Worm (Caenorhabditis elegans) whole organism, L1 larva: ENCODE measurements around the gene mlt-11.

ENCODE experiments used
- C04F5.9 ChIP-seq: sonication (generic microtip); optimal IDR thresholded peaks from 2 replicates; lab custom pipeline; 2016; ENCODE audit warnings: missing genetic modification characterization, missing compliant biosample characterization
- C16A3.4 ChIP-seq: fragments of 150-350 bp; optimal IDR thresholded peaks from 2 replicates; lab custom pipeline; 2014; ENCODE audit warnings: missing biosample characterization, missing genetic modification characterization
- F16B12.6 ChIP-seq: fragments of 150-350 bp; optimal IDR thresholded peaks from 2 replicates; lab custom pipeline; 2014; ENCODE audit warnings: missing biosample characterization, missing genetic modification characterization
- aha-1 ChIP-seq: fragments of 150-350 bp; optimal IDR thresholded peaks from 2 replicates; lab custom pipeline; 2014; ENCODE audit warnings: missing biosample characterization, missing genetic modification characterization
- alr-1 ChIP-seq: fragments of 200-800 bp; sonication (Bioruptor generic); optimal IDR thresholded peaks from 2 replicates; lab custom pipeline; 2018; ENCODE audit warnings: borderline replicate concordance, mild to moderate bottlenecking, missing genetic modification characterization, missing compliant biosample characterization
- ama-1 ChIP-seq: fragments of 150-350 bp; optimal IDR thresholded peaks from 2 replicates; lab custom pipeline; 2014
- blmp-1 ChIP-seq: fragments of 150-350 bp; optimal IDR thresholded peaks from 2 replicates; lab custom pipeline; 2014; ENCODE audit warnings: missing biosample characterization, missing genetic modification characterization
- ceh-63 ChIP-seq: fragments of 200-800 bp; sonication (Bioruptor generic); optimal IDR thresholded peaks from 2 replicates; lab custom pipeline; 2018; ENCODE audit warnings: mild to moderate bottlenecking, missing genetic modification characterization, missing compliant biosample characterization
- ceh-8 ChIP-seq: fragments of 200-800 bp; sonication (Bioruptor generic); optimal IDR thresholded peaks from 2 replicates; lab custom pipeline; 2018; ENCODE audit warnings: mild to moderate bottlenecking, missing genetic modification characterization, moderate library complexity, missing compliant biosample characterization
- ceh-82 ChIP-seq, 3 experiments: fragments of 150-350 bp in 1 of 3; sonication (generic microtip) in 2 of 3; optimal IDR thresholded peaks; 2 replicates each; lab custom pipeline; 2014 to 2017; ENCODE audit warnings: missing biosample characterization in 3 of 3, missing genetic modification characterization in 3 of 3
- ces-1 ChIP-seq: fragments of 150-350 bp; optimal IDR thresholded peaks from 2 replicates; lab custom pipeline; 2014; ENCODE audit warnings: missing biosample characterization, missing genetic modification reagents, missing genetic modification characterization
- dsc-1 ChIP-seq: sonication (generic microtip); optimal IDR thresholded peaks from 2 replicates; lab custom pipeline; 2016; ENCODE audit warnings: mild to moderate bottlenecking, missing genetic modification characterization, missing compliant biosample characterization
- efl-3 ChIP-seq: fragments of 200-800 bp; sonication (Bioruptor generic); optimal IDR thresholded peaks from 2 replicates; lab custom pipeline; 2018; ENCODE audit warnings: mild to moderate bottlenecking, missing genetic modification characterization, missing compliant biosample characterization
- egl-13 ChIP-seq: sonication (generic microtip); optimal IDR thresholded peaks from 2 replicates; lab custom pipeline; 2016; ENCODE audit warnings: missing genotype, missing genetic modification reagents, missing genetic modification characterization, missing compliant biosample characterization
- elt-3 ChIP-seq, 6 experiments: fragments of 150-350 bp in 1 of 6; sonication (generic microtip); optimal IDR thresholded peaks; 2 replicates each; lab custom pipeline; 2017 to 2018; ENCODE audit warnings: missing biosample characterization in 6 of 6, missing genetic modification characterization in 6 of 6, inconsistent platforms in 1 of 6
- fkh-10 ChIP-seq: sonication (generic microtip); optimal IDR thresholded peaks from 2 replicates; lab custom pipeline; 2017; ENCODE audit warnings: missing biosample characterization, missing genetic modification reagents, missing genetic modification characterization
- hlh-17 ChIP-seq: fragments of 200-800 bp; sonication (Bioruptor generic); optimal IDR thresholded peaks from 2 replicates; lab custom pipeline; 2018; ENCODE audit warnings: missing genetic modification characterization, mild to moderate bottlenecking, missing compliant biosample characterization, moderate library complexity, borderline replicate concordance
- irx-1 ChIP-seq: sonication (generic microtip); optimal IDR thresholded peaks from 2 replicates; lab custom pipeline; 2016; ENCODE audit warnings: missing genetic modification characterization, missing compliant biosample characterization
- jun-1 ChIP-seq: fragments of 150-350 bp; optimal IDR thresholded peaks from 2 replicates; lab custom pipeline; 2014; ENCODE audit warnings: missing biosample characterization, missing genetic modification reagents, missing genetic modification characterization
- lin-13 ChIP-seq: fragments of 150-350 bp; optimal IDR thresholded peaks from 2 replicates; lab custom pipeline; 2014; ENCODE audit warnings: missing biosample characterization, missing genetic modification reagents, missing genetic modification characterization
- lin-14 ChIP-seq: fragments of 200-800 bp; sonication (Bioruptor generic); optimal IDR thresholded peaks from 2 replicates; lab custom pipeline; 2018; ENCODE audit warnings: mild to moderate bottlenecking, missing genetic modification characterization, moderate library complexity, missing compliant biosample characterization
- lin-15B ChIP-seq: fragments of 150-350 bp; sonication (generic microtip); optimal IDR thresholded peaks from 3 replicates; lab custom pipeline; 2014; ENCODE audit warnings: missing biosample characterization, missing genetic modification characterization
- lin-39 ChIP-seq: fragments of 150-350 bp; optimal IDR thresholded peaks from 2 replicates; lab custom pipeline; 2014; ENCODE audit warnings: missing biosample characterization, missing genetic modification reagents, missing genetic modification characterization
- lir-3 ChIP-seq: sonication (generic microtip); optimal IDR thresholded peaks from 2 replicates; lab custom pipeline; 2016; ENCODE audit warnings: mild to moderate bottlenecking, missing genetic modification characterization, moderate library complexity, missing compliant biosample characterization; ENCODE audit not compliant: poor library complexity
- lsy-2 ChIP-seq, 2 experiments: fragments of 150-350 bp; optimal IDR thresholded peaks; 2 replicates each; lab custom pipeline; 2014; ENCODE audit warnings: missing biosample characterization in 2 of 2, missing genetic modification characterization in 2 of 2
- mdl-1 ChIP-seq, 2 experiments: fragments of 150-350 bp; optimal IDR thresholded peaks; 2 replicates each; lab custom pipeline; 2014 to 2017; ENCODE audit warnings: missing biosample characterization in 2 of 2, missing genetic modification characterization in 2 of 2, inconsistent platforms in 1 of 2
- mef-2 ChIP-seq: fragments of 150-350 bp; optimal IDR thresholded peaks from 2 replicates; lab custom pipeline; 2014; ENCODE audit warnings: missing biosample characterization, missing genetic modification characterization
- mep-1 ChIP-seq: fragments of 150-350 bp; optimal IDR thresholded peaks from 2 replicates; lab custom pipeline; 2014; ENCODE audit warnings: missing biosample characterization, missing genetic modification characterization
- nhr-19 ChIP-seq: fragments of 200-800 bp; sonication (Bioruptor generic); conservative IDR thresholded peaks from 2 replicates; pipeline ENCODE4 v1.3.6; 2022; ENCODE audit warnings: missing genetic modification characterization, missing compliant biosample characterization
- nhr-28 ChIP-seq: fragments of 150-350 bp; optimal IDR thresholded peaks from 2 replicates; lab custom pipeline; 2014; ENCODE audit warnings: missing biosample characterization, missing genetic modification characterization
- nhr-71 ChIP-seq: sonication (generic microtip); optimal IDR thresholded peaks from 2 replicates; lab custom pipeline; 2016; ENCODE audit warnings: mild to moderate bottlenecking, missing genetic modification characterization, moderate library complexity, missing compliant biosample characterization
- nhr-76 ChIP-seq: sonication (generic microtip); optimal IDR thresholded peaks from 2 replicates; lab custom pipeline; 2017; ENCODE audit warnings: missing biosample characterization, missing genetic modification characterization
- nhr-77 ChIP-seq: fragments of 150-350 bp; optimal IDR thresholded peaks from 2 replicates; lab custom pipeline; 2014; ENCODE audit warnings: missing biosample characterization, missing genetic modification characterization
- nhr-84 ChIP-seq: sonication (generic microtip); optimal IDR thresholded peaks from 2 replicates; lab custom pipeline; 2017; ENCODE audit warnings: missing biosample characterization, missing genetic modification characterization
- pqm-1 ChIP-seq: sonication (generic microtip); optimal IDR thresholded peaks from 3 replicates; lab custom pipeline; 2017; ENCODE audit warnings: missing biosample characterization, missing genetic modification characterization
- rnt-1 ChIP-seq: sonication (generic microtip); optimal IDR thresholded peaks from 2 replicates; lab custom pipeline; 2016; ENCODE audit warnings: mild to moderate bottlenecking, missing genetic modification characterization, moderate library complexity, missing compliant biosample characterization
- skn-1 ChIP-seq: fragments of 150-350 bp; optimal IDR thresholded peaks from 2 replicates; lab custom pipeline; 2014; ENCODE audit warnings: missing biosample characterization, missing genetic modification characterization
- snpc-4 ChIP-seq: fragments of 150-350 bp; optimal IDR thresholded peaks from 2 replicates; lab custom pipeline; 2014; ENCODE audit warnings: missing biosample characterization, missing genetic modification characterization
- snu-23 ChIP-seq: sonication (generic microtip); optimal IDR thresholded peaks from 2 replicates; lab custom pipeline; 2016; ENCODE audit warnings: missing genetic modification characterization, missing compliant biosample characterization
- sox-4 ChIP-seq: sonication (generic microtip); optimal IDR thresholded peaks from 2 replicates; lab custom pipeline; 2016; ENCODE audit warnings: missing genetic modification characterization, missing compliant biosample characterization
- sptf-1 ChIP-seq: fragments of 150-350 bp; optimal IDR thresholded peaks from 2 replicates; lab custom pipeline; 2014; ENCODE audit warnings: missing biosample characterization, missing genetic modification characterization
- swsn-7 ChIP-seq: sonication (generic microtip); optimal IDR thresholded peaks from 2 replicates; lab custom pipeline; 2016; ENCODE audit warnings: missing genetic modification characterization, missing compliant biosample characterization
- tbx-2 ChIP-seq: sonication (generic microtip); optimal IDR thresholded peaks from 2 replicates; lab custom pipeline; 2016; ENCODE audit warnings: missing genetic modification characterization, missing compliant biosample characterization
- unc-130 ChIP-seq: fragments of 150-350 bp; optimal IDR thresholded peaks from 2 replicates; lab custom pipeline; 2017; ENCODE audit warnings: missing biosample characterization, missing genetic modification characterization, inconsistent platforms
- unc-30 ChIP-seq: sonication (generic microtip); optimal IDR thresholded peaks from 2 replicates; lab custom pipeline; 2017; ENCODE audit warnings: missing biosample characterization, missing genetic modification characterization
- unc-62 ChIP-seq: fragments of 150-350 bp; optimal IDR thresholded peaks from 2 replicates; lab custom pipeline; 2014; ENCODE audit warnings: missing biosample characterization, missing genetic modification reagents, missing genetic modification characterization
- unc-86 ChIP-seq: sonication (generic microtip); optimal IDR thresholded peaks from 2 replicates; lab custom pipeline; 2016; ENCODE audit warnings: missing genetic modification characterization, missing compliant biosample characterization
- ztf-11 ChIP-seq, 2 experiments: sonication (generic microtip); optimal IDR thresholded peaks; 2 replicates each; lab custom pipeline; 2016 to 2017; ENCODE audit warnings: missing genetic modification characterization in 2 of 2, missing biosample characterization in 1 of 2, missing compliant biosample characterization in 1 of 2
- ztf-4 ChIP-seq: fragments of 150-350 bp; optimal IDR thresholded peaks from 2 replicates; lab custom pipeline; 2014; ENCODE audit warnings: missing biosample characterization, missing genetic modification characterization

The mlt-11 gene

DNA sequence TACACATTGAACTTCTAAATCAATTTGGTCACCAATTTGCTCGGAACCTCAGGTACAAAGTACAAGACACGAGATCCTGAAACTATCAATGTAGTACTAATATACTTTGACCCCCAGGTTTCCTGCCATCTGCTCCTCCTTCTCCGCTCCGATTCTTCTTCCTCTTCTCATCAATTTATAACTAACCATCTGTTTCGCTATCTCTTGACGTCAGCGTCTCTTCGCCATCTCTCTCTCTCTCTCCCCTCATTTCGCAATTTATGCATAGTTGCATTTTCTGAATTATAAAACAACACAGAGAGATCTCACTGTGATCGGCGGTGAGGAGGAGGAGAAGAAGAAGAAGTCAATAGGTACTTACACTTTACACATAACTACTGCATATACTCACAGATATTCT is 44.7 kb downstream of the mlt-11 start (continued):
- TF ChIP-seq lin-13 (peak; percentile 37), fkh-10 (no peak), nhr-77 (tag; lab: Kevin White, UChicago) (no peak), ama-1 (lab: Kevin White, UChicago) (peak; percentile 23), egl-13 (tag; lab: Kevin White, UChicago) (peak; percentile 18), lin-14 (GFP tag; lab: Kevin White, UChicago) (peak; percentile 72), unc-130 (peak; percentile 53), ztf-4 (tag; lab: Kevin White, UChicago) (peak; percentile 74), lsy-2 (tag; optimal IDR thresholded peaks at IDR 0.05; lab: Kevin White, UChicago) (peak; percentile 16 to 64), mdl-1 (tag; optimal IDR thresholded peaks at IDR 0.05; lab: Kevin White, UChicago) (peak in 1 of 2 experiments; percentile 49), sox-4 (tag; lab: Kevin White, UChicago) (no peak), lir-3 (tag; lab: Kevin White, UChicago) (peak; percentile 30), nhr-19 (GFP tag; lab: Robert Waterston, UW) (peak; percentile 53), ceh-82 (tag; optimal IDR thresholded peaks at IDR 0.05; lab: Kevin White, UChicago) (peak in 1 of 3 experiments; percentile 60), jun-1 (tag; lab: Kevin White, UChicago) (no peak), nhr-84 (tag; lab: Kevin White, UChicago) (no peak), snu-23 (GFP tag; lab: Kevin White, UChicago) (peak; percentile 66), C16A3.4 (tag; lab: Kevin White, UChicago) (peak; percentile 40), nhr-28 (tag; lab: Kevin White, UChicago) (no peak), irx-1 (tag; lab: Kevin White, UChicago) (peak; percentile 28), mep-1 (tag; lab: Kevin White, UChicago) (peak; percentile 58), swsn-7 (tag; lab: Kevin White, UChicago) (peak; percentile 54), tbx-2 (tag; lab: Kevin White, UChicago) (peak; percentile 34), skn-1 (tag; lab: Kevin White, UChicago) (peak; percentile 44)
- TF ChIP-seq, all 84 proteins: peak for 34

DNA sequence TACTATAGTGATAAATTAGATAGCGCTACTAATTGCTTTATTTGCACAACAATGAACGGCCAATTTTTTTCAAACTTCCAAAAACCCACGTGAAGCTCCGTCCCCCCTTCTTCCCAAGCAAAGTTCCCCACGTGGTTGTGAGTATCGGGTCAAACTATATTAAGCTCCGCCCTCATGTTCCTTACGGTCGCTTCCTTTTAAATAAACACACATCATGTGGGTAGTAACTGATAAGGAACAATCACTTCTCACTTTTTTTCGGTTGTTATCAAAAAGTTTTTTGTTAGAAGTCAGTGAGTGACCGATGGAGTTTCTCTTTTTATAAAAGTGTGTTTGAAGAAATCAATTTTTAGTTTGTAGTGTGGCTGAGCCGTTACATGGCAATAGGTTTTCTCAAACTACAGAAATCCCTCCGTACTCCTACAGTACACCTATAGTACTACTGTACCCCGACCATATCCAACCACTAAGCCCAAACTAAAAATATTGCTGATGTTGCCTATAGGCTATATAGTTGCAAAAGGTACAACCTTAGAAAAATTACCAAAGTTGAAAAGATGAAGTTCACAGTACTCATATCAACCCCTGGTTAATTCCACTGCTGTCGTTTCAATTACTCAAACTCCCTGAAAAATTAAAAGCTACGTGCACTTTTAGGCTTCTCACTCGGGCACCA is 45.5 kb downstream of the mlt-11 start:
- no peak for TF ChIP-seq lir-3 (tag; lab: Kevin White, UChicago)
- no peak for TF ChIP-seq nhr-76
- no peak for TF ChIP-seq ces-1 (GFP tag; lab: Kevin White, UChicago)
- no peak for TF ChIP-seq ceh-63
- TF ChIP-seq mef-2 (tag; lab: Kevin White, UChicago): no peak
- no peak for TF ChIP-seq ceh-82 (tag; optimal IDR thresholded peaks at IDR 0.05; lab: Kevin White, UChicago)
- TF ChIP-seq irx-1 (tag; lab: Kevin White, UChicago): peak; percentile 18
- TF ChIP-seq rnt-1: no peak
- TF ChIP-seq lin-15B: no peak
- no peak for TF ChIP-seq pqm-1
- TF ChIP-seq efl-3: no peak
- TF ChIP-seq unc-30 (tag; lab: Kevin White, UChicago): no peak
- TF ChIP-seq nhr-77 (tag; lab: Kevin White, UChicago): no peak
- TF ChIP-seq ztf-4 (tag; lab: Kevin White, UChicago): no peak
- TF ChIP-seq C04F5.9 (tag; lab: Kevin White, UChicago): peak; percentile 10
- TF ChIP-seq ztf-11 (tag; optimal IDR thresholded peaks at IDR 0.05; lab: Kevin White, UChicago): no peak
- peak; percentile 20 for TF ChIP-seq tbx-2 (tag; lab: Kevin White, UChicago)
- TF ChIP-seq hlh-17 (GFP tag; lab: Kevin White, UChicago): no peak
- TF ChIP-seq C16A3.4 (tag; lab: Kevin White, UChicago): no peak
- no peak for TF ChIP-seq unc-62
- TF ChIP-seq nhr-71: peak; percentile 37
- TF ChIP-seq F16B12.6 (tag; lab: Kevin White, UChicago): no peak
- TF ChIP-seq blmp-1 (tag; lab: Kevin White, UChicago): peak; percentile 50
- peak in 1 of 2 experiments; percentile 93 for TF ChIP-seq mdl-1 (tag; optimal IDR thresholded peaks at IDR 0.05; lab: Kevin White, UChicago)
- TF ChIP-seq aha-1 (tag; lab: Kevin White, UChicago): peak; percentile 40
- peak in 2 of 6 experiments; percentile 71 to 77 for TF ChIP-seq elt-3 (tag; optimal IDR thresholded peaks at IDR 0.05; lab: Kevin White, UChicago)
- TF ChIP-seq ceh-8 (GFP tag; lab: Kevin White, UChicago): no peak
- TF ChIP-seq sox-4 (tag; lab: Kevin White, UChicago): no peak
- no peak for TF ChIP-seq alr-1 (tag; lab: Kevin White, UChicago)
- peak in 1 of 2 experiments; percentile 23 for TF ChIP-seq lsy-2 (tag; optimal IDR thresholded peaks at IDR 0.05; lab: Kevin White, UChicago)
- no peak for TF ChIP-seq unc-86
- no peak for TF ChIP-seq lin-39
- TF ChIP-seq dsc-1: no peak
- TF ChIP-seq mep-1 (tag; lab: Kevin White, UChicago): no peak
- TF ChIP-seq snpc-4 (tag; lab: Kevin White, UChicago): no peak
- TF ChIP-seq sptf-1: no peak
